Worm (Caenorhabditis elegans) whole organism, early embryonic: Measurements from ENCODE around the gene lon-3.

Experiments
- B0310.2 ChIP-seq: sonication (generic microtip); optimal IDR thresholded peaks from 2 replicates; lab custom pipeline; 2016; ENCODE audit warnings: mild to moderate bottlenecking, missing genetic modification characterization, missing compliant biosample characterization
- F13C5.2 ChIP-seq: sonication (generic microtip); optimal IDR thresholded peaks from 2 replicates; lab custom pipeline; 2017; ENCODE audit warnings: mild to moderate bottlenecking, missing genetic modification characterization, inconsistent platforms, missing compliant biosample characterization
- aly-1 ChIP-seq: sonication (generic microtip); optimal IDR thresholded peaks from 2 replicates; lab custom pipeline; 2016; ENCODE audit warnings: missing genetic modification characterization, missing compliant biosample characterization
- ama-1 ChIP-seq: fragments of 150-350 bp; optimal IDR thresholded peaks from 2 replicates; lab custom pipeline; 2014
- ceh-13 ChIP-seq: fragments of 200-800 bp; sonication (Bioruptor generic); optimal IDR thresholded peaks from 2 replicates; lab custom pipeline; 2018; ENCODE audit warnings: mild to moderate bottlenecking, missing genetic modification characterization, missing compliant biosample characterization
- ets-7 ChIP-seq: sonication (generic microtip); optimal IDR thresholded peaks from 2 replicates; lab custom pipeline; 2016; ENCODE audit warnings: missing genotype, missing genetic modification characterization, missing compliant biosample characterization
- flt-1 ChIP-seq: fragments of 200-800 bp; sonication (Bioruptor generic); IDR thresholded peaks from 2 replicates; pipeline ENCODE4 v1.3.6; 2022; ENCODE audit warnings: missing genetic modification characterization, missing compliant biosample characterization
- hmg-4 ChIP-seq: fragments of 200-800 bp; sonication (Bioruptor generic); optimal IDR thresholded peaks from 2 replicates; lab custom pipeline; 2018; ENCODE audit warnings: mild to moderate bottlenecking, missing genetic modification characterization, missing compliant biosample characterization
- hnd-1 ChIP-seq: sonication (generic microtip); optimal IDR thresholded peaks from 2 replicates; lab custom pipeline; 2016; ENCODE audit warnings: missing genetic modification characterization, missing compliant biosample characterization
- pes-1 ChIP-seq: fragments of 200-800 bp; sonication (Bioruptor generic); IDR thresholded peaks from 2 replicates; pipeline ENCODE4 v1.3.6; 2022; ENCODE audit warnings: missing genetic modification reagents, missing genetic modification characterization, missing compliant biosample characterization
- scrt-1 ChIP-seq: fragments of 200-800 bp; sonication (Bioruptor generic); IDR thresholded peaks from 2 replicates; pipeline ENCODE4 v1.3.6; 2022; ENCODE audit warnings: missing genetic modification characterization, missing compliant biosample characterization
- sea-1 ChIP-seq: fragments of 200-800 bp; sonication (Bioruptor generic); conservative IDR thresholded peaks from 2 replicates; pipeline ENCODE4 v1.3.6; 2022; ENCODE audit warnings: missing genetic modification characterization, missing compliant biosample characterization
- tbx-37 ChIP-seq: fragments of 200-800 bp; sonication (Bioruptor generic); conservative IDR thresholded peaks from 2 replicates; pipeline ENCODE4 v1.3.6; 2022; ENCODE audit warnings: missing genetic modification reagents, missing genetic modification characterization, missing compliant biosample characterization
- tra-4 ChIP-seq: sonication (generic microtip); optimal IDR thresholded peaks from 2 replicates; lab custom pipeline; 2017; ENCODE audit warnings: missing genetic modification characterization, missing compliant biosample characterization

ce11 chrV:12233425-12233824, 35.0 kb upstream of the lon-3 start:
- TF ChIP-seq ama-1 (lab: Kevin White, UChicago) (no peak), flt-1 (no peak), B0310.2 (tag; lab: Kevin White, UChicago) (no peak), sea-1 (GFP tag; lab: Robert Waterston, UW) (no peak), scrt-1 (GFP tag; lab: Robert Waterston, UW) (no peak), ets-7 (tag; lab: Kevin White, UChicago) (no peak), pes-1 (GFP tag; lab: Robert Waterston, UW) (no peak), F13C5.2 (tag; lab: Kevin White, UChicago) (no peak), aly-1 (tag; lab: Kevin White, UChicago) (no peak), hnd-1 (tag; lab: Kevin White, UChicago) (no peak), tbx-37 (GFP tag; lab: Robert Waterston, UW) (no peak), tra-4 (tag; lab: Kevin White, UChicago) (no peak), ceh-13 (no peak), hmg-4 (GFP tag; lab: Kevin White, UChicago) (no peak)
